Fruit fly (Drosophila melanogaster): ENCODE data around the gene CG14569.

dm6 chr3L:21685753-21686152, 45.6 kb downstream of the CG14569 start:
- TF ChIP-seq ttk (optimal IDR thresholded peaks at IDR 0.05) (no peak), h (optimal IDR thresholded peaks at IDR 0.05) (no peak), Myc (optimal IDR thresholded peaks at IDR 0.05) (no peak)
